Worm (Caenorhabditis elegans) whole organism, L4/young adult: ENCODE results near the gene C24D10.2.
"Not testable (repeated sequence)": the region's sequence is repeated elsewhere in the genome, so short reads cannot be mapped to it uniquely, and the experiment has no call there.

Experiments used
- W03F9.2 ChIP-seq: fragments of 150-350 bp; optimal IDR thresholded peaks from 2 replicates; lab custom pipeline; 2014; ENCODE audit warnings: missing biosample characterization, missing genetic modification characterization
- dao-5 ChIP-seq: sonication (generic microtip); optimal IDR thresholded peaks from 2 replicates; lab custom pipeline; 2016; ENCODE audit warnings: missing genotype, missing genetic modification characterization, moderate library complexity, missing compliant biosample characterization
- him-1 ChIP-seq: sonication (generic microtip); optimal IDR thresholded peaks from 2 replicates; lab custom pipeline; 2016; ENCODE audit warnings: missing genotype, missing genetic modification reagents, missing genetic modification characterization, missing compliant biosample characterization

Gene C24D10.2

DNA sequence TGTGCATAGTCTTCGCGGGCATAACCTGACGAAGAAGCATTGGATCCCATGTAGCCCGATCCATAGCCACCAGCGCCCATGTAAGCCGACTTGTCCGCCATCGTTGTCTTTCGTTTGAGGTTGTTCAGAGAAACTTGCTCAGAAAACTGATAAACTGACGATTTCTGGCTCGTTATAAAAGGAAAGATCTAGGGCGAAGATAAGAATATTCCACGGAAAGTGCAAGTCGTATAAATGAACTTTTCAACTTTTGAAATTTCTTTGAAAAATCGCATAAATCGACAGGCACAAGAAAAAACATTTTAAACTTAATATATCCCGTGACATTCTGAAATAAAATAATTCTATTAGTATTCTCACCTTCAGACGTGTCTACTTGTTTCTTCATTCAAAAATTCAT lies at the start of gene C24D10.2, which contains the start of gene nspd-3:
Gene C24D10.2, plus strand, starts transcription at position 399 of the 400 bp plus-strand sequence.
Gene nspd-3, minus strand, starts transcription at position 101 of the 400 bp plus-strand sequence.
- TF ChIP-seq dao-5 (tag; lab: Kevin White, UChicago); him-1; W03F9.2 (tag; lab: Kevin White, UChicago): not testable (repeated sequence)

DNA sequence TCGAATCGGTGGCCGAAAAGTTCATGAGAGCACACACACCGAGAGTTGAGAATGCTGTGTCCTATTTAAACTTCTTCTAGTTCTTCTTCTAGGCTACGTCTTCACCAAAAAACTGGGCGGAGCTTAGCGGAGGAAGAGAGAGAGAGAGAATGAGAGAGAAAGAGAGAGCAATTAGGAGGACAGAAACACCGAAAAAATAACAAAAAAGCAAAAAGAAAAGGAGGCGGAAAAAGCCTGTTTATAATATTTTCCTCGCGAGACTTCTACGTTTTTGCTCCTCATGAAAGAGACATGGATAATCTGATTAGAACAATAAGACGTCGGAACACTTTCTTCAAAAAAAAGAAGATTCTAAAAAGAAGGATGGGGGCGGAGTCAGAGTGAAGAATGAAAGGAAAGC lies 41.1 kb upstream of the C24D10.2 start, which contains the start of gene tkr-3:
Gene tkr-3, minus strand, starts transcription at position 101 of the 400 bp plus-strand sequence.
- TF ChIP-seq him-1 = no peak
- no peak for TF ChIP-seq dao-5 (tag; lab: Kevin White, UChicago)
- TF ChIP-seq W03F9.2 (tag; lab: Kevin White, UChicago) = no peak

DNA sequence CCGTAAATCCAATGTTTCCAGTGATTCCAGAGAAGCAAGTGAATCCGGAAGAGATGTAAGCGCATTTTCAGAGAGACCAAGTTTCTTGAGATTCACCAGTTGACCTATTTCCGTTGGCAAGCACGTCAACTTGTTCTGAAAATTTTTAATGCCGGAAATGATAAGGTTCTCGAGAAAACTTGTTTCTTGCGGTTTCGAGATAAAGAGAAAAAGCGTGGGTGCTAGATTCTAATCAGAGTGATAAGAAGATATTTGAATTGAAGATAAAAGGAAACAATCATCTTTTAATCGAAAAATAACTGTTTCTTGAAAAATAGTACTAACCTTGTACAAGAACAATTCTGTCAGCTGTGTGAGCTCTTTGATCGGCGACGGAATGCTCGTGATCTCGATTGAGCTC lies 31.4 kb upstream of the C24D10.2 start:
- no peak for TF ChIP-seq W03F9.2 (tag; lab: Kevin White, UChicago)

DNA sequence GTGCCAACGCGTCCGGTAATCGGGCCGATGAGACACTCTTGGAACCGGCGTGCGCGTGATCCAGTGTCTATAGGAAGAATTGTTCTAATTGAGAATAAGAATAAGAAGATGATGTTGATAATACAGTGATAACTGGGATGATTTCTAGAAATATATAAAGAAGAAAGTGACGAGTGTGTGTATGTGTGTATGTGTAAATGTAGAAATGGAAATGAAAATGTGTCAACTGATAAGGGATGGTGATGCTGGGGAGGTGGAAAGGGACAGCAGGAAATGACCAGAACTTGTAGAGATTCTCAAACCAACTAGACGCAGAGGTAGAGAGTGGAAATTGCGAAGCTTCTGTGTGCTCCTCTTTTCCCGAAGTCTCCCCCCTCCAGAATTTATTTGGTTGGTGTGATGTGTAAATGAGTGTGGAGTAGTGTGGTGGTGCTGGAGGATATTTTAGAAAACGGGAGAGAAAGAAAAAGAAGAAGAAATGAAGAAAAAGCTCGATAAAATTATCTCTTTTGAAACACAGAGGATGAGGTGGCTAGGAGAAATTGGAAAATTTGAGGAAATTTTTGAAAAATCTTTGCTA lies 29.3 kb upstream of the C24D10.2 start:
- TF ChIP-seq W03F9.2 (tag; lab: Kevin White, UChicago) (no peak), him-1 (no peak), dao-5 (tag; lab: Kevin White, UChicago) (no peak)

DNA sequence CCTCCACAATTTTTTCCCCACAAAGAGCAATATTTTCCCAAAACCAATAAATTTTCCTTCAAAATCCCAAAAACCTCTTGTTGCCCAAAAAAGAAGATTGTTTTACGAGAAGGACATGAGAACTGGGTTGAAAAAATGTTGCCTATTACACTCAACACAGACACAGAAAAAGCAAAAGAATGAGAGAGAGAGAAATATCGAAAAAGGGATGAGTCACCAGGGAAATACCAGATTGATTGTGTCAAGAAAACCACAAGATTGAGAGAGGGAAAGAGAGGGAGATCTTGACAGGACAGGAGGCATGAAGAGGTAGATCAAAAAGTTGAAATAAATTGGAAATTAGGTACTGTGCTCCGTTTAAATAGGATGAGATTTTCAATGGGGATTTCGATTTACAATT lies 28.3 kb upstream of the C24D10.2 start:
- TF ChIP-seq him-1 (no peak), dao-5 (tag; lab: Kevin White, UChicago) (no peak), W03F9.2 (tag; lab: Kevin White, UChicago) (no peak)

ce11 chrIV:5136523-5136922 lies 26.6 kb upstream of the C24D10.2 start:
- TF ChIP-seq W03F9.2 (tag; lab: Kevin White, UChicago) (no peak), dao-5 (tag; lab: Kevin White, UChicago) (no peak), him-1 (no peak)

DNA sequence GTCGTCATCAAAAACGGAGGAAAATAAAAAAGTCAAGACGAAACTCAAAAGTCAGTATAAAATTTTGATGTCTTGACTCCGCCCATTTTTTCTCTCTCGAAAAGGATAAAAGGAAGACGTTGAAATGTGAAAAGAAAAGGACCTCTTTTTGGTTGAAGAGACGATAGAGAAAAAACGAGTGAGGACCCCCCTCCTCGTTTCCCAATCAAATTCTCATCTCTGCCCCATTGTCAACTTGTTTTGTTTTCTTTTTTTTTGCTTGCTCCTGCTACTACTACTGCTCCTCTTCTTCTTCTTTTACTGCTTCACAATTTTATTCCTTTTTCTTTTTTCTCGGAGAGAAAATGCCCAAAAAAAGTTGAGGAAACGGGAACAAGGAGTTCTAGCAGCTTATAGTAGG lies 25.3 kb upstream of the C24D10.2 start:
- TF ChIP-seq him-1 (peak; percentile 11), W03F9.2 (tag; lab: Kevin White, UChicago) (no peak)

- no peak for TF ChIP-seq dao-5 (tag; lab: Kevin White, UChicago)
- no peak for TF ChIP-seq W03F9.2 (tag; lab: Kevin White, UChicago)
Observed at ce11 chrIV:5139189-5139588, 23.9 kb upstream of the C24D10.2 start.

DNA sequence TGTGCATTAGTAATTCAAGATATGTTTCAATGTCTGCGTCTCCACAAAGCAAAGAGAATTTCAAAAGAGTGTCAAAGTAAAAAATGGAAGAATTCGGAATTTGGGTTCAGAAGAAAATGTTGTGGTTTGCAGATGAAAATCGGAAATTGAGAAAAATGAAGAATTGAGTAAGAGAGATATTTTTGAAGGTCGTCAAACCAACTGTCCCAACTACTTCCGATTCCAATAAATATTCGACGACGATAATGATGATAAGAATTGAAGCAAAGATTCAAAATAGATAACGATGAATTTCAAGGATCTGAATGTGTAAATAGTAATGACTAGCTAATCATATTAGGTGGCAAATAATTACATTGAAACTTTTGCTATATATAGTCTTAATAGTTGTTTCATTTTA lies 23.2 kb upstream of the C24D10.2 start:
- no peak for TF ChIP-seq dao-5 (tag; lab: Kevin White, UChicago)
- no peak for TF ChIP-seq W03F9.2 (tag; lab: Kevin White, UChicago)
- TF ChIP-seq him-1 = no peak

ce11 chrIV:5149793-5150192 lies 13.3 kb upstream of the C24D10.2 start, which contains the start of gene C24D10.5:
Gene C24D10.5 (plus strand): TSS chrIV:5150093.
- TF ChIP-seq dao-5 (tag; lab: Kevin White, UChicago) = no peak
- no peak for TF ChIP-seq him-1
- no peak for TF ChIP-seq W03F9.2 (tag; lab: Kevin White, UChicago)

ce11 chrIV:5152391-5152790 lies 10.7 kb upstream of the C24D10.2 start, which contains the start of gene soc-2:
Gene soc-2 (minus strand): TSS chrIV:5152491.
- no peak for TF ChIP-seq dao-5 (tag; lab: Kevin White, UChicago)
- no peak for TF ChIP-seq W03F9.2 (tag; lab: Kevin White, UChicago)
- no peak for TF ChIP-seq him-1

- TF ChIP-seq him-1 = no peak
- no peak for TF ChIP-seq W03F9.2 (tag; lab: Kevin White, UChicago)
- no peak for TF ChIP-seq dao-5 (tag; lab: Kevin White, UChicago)
Observed at ce11 chrIV:5157226-5157625, 5.9 kb upstream of the C24D10.2 start, which contains the start of gene C24D10.49. Gene C24D10.49 (minus strand): TSS chrIV:5157326.

- TF ChIP-seq dao-5 (tag; lab: Kevin White, UChicago) (no peak), W03F9.2 (tag; lab: Kevin White, UChicago) (peak; percentile 19)
Observed at ce11 chrIV:5160171-5160570, 3.0 kb upstream of the C24D10.2 start, which contains the start of the genes C24D10.6 and C24D10.4. Gene C24D10.6 (minus strand): TSS chrIV:5160248. Gene C24D10.4 (plus strand): TSS chrIV:5160522.

- TF ChIP-seq W03F9.2 (tag; lab: Kevin White, UChicago); dao-5 (tag; lab: Kevin White, UChicago); him-1: not testable (repeated sequence)
Observed at ce11 chrIV:5165626-5166025, 2.5 kb downstream of the C24D10.2 start, which contains the start of gene nspd-6. Gene nspd-6 (minus strand): TSS chrIV:5165726.

DNA sequence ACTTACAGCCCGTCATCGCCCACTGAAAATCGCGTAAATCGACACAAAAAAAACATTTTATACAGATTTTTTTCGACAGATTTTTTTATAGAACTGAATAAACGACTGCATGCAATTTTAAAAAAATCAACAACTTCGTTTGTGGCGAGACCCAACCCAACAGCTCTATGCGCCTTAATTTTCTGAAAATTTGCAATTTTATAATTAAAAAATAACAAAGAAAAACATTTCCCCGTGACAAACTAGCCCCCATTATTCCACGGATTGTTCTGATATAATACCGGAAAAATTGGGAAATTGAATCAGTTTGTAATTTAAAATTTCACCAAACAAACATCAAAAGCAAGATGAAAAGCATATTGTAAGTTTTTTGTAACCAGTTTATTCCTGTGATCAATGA lies 2.9 kb downstream of the C24D10.2 start, which contains the start of gene ptp-5.1:
Gene ptp-5.1, plus strand, starts transcription at position 301 of the 400 bp plus-strand sequence.
- TF ChIP-seq W03F9.2 (tag; lab: Kevin White, UChicago) = no peak
- TF ChIP-seq him-1 = no peak
- TF ChIP-seq dao-5 (tag; lab: Kevin White, UChicago) = no peak
